Fruit fly (Drosophila melanogaster) whole organism, prepupa: ENCODE measurements around the gene Adss.

ENCODE experiments used
- CG10631 ChIP-seq: fragments of 200-800 bp; sonication (Bioruptor generic); optimal IDR thresholded peaks from 2 replicates; lab custom pipeline; 2016; ENCODE audit warnings: missing biosample characterization, missing genetic modification characterization
- CG11294 ChIP-seq: fragments of 200-800 bp; sonication (Bioruptor generic); IDR thresholded peaks from 2 replicates; pipeline ENCODE4 v1.3.6; 2022; ENCODE audit warnings: missing biosample characterization, missing genetic modification characterization
- CG11762 ChIP-seq: fragments of 200-800 bp; sonication (Bioruptor generic); optimal IDR thresholded peaks from 3 replicates; lab custom pipeline; 2016; ENCODE audit warnings: missing biosample characterization, missing genetic modification characterization; ENCODE audit not compliant: insufficient read depth
- CG11902 ChIP-seq: fragments of 200-800 bp; sonication (Bioruptor generic); optimal IDR thresholded peaks from 3 replicates; lab custom pipeline; 2016; ENCODE audit warnings: missing biosample characterization, missing genetic modification characterization
- CG15336 ChIP-seq: fragments of 200-800 bp; sonication (Bioruptor generic); IDR thresholded peaks from 2 replicates; pipeline ENCODE4 v1.3.6; 2022; ENCODE audit warnings: missing biosample characterization, missing genetic modification characterization
- CG1621 ChIP-seq: fragments of 200-800 bp; sonication (Bioruptor generic); optimal IDR thresholded peaks from 3 replicates; lab custom pipeline; 2018; ENCODE audit warnings: missing biosample characterization, mild to moderate bottlenecking, missing genetic modification characterization
- CG16779 ChIP-seq: fragments of 200-800 bp; sonication (Bioruptor generic); optimal IDR thresholded peaks from 3 replicates; lab custom pipeline; 2017; ENCODE audit warnings: missing biosample characterization, mild to moderate bottlenecking, missing genetic modification characterization
- CG32006 ChIP-seq: fragments of 200-800 bp; sonication (Bioruptor generic); optimal IDR thresholded peaks from 3 replicates; lab custom pipeline; 2017; ENCODE audit warnings: missing biosample characterization, mild to moderate bottlenecking, missing genetic modification characterization
- CG34406 ChIP-seq: fragments of 200-800 bp; sonication (Bioruptor generic); optimal IDR thresholded peaks from 3 replicates; lab custom pipeline; 2016; ENCODE audit warnings: missing biosample characterization, missing genetic modification characterization
- CG3919 ChIP-seq: fragments of 200-800 bp; sonication (Bioruptor generic); optimal IDR thresholded peaks from 3 replicates; lab custom pipeline; 2016; ENCODE audit warnings: missing biosample characterization, missing genetic modification characterization
- CG4318 ChIP-seq: fragments of 200-800 bp; sonication (Bioruptor generic); optimal IDR thresholded peaks from 3 replicates; lab custom pipeline; 2017; ENCODE audit warnings: missing biosample characterization, mild to moderate bottlenecking, missing genetic modification characterization
- CG6276 ChIP-seq: fragments of 200-800 bp; sonication (Bioruptor generic); optimal IDR thresholded peaks from 2 replicates; lab custom pipeline; 2017; ENCODE audit warnings: missing biosample characterization, mild to moderate bottlenecking, missing genetic modification characterization
- CG6792 ChIP-seq: fragments of 200-800 bp; sonication (Bioruptor generic); optimal IDR thresholded peaks from 3 replicates; lab custom pipeline; 2016; ENCODE audit warnings: missing biosample characterization, missing genetic modification characterization
- CG6808 ChIP-seq: fragments of 200-800 bp; sonication (Bioruptor generic); optimal IDR thresholded peaks from 3 replicates; lab custom pipeline; 2017; ENCODE audit warnings: missing biosample characterization, missing genetic modification characterization, mild to moderate bottlenecking, moderate library complexity, missing genetic modification reagents
- CG6854 ChIP-seq: fragments of 200-800 bp; sonication (Bioruptor generic); optimal IDR thresholded peaks from 2 replicates; lab custom pipeline; 2017; ENCODE audit warnings: missing biosample characterization, mild to moderate bottlenecking, missing genetic modification characterization
- CG7368 ChIP-seq: fragments of 200-800 bp; sonication (Bioruptor generic); optimal IDR thresholded peaks from 3 replicates; lab custom pipeline; 2016; ENCODE audit warnings: missing biosample characterization, missing genetic modification characterization
- CG8119 ChIP-seq: fragments of 200-800 bp; sonication (Bioruptor generic); IDR thresholded peaks from 3 replicates; pipeline ENCODE4 v1.3.6; 2022; ENCODE audit warnings: missing biosample characterization, missing genetic modification characterization
- CG8632 ChIP-seq: fragments of 200-800 bp; sonication (Bioruptor generic); optimal IDR thresholded peaks from 3 replicates; lab custom pipeline; 2016; ENCODE audit warnings: missing biosample characterization, missing genetic modification characterization
- CG9139 ChIP-seq: fragments of 200-800 bp; sonication (Bioruptor generic); optimal IDR thresholded peaks from 3 replicates; lab custom pipeline; 2017; ENCODE audit warnings: missing biosample characterization, mild to moderate bottlenecking, missing genetic modification characterization
- Eip75B ChIP-seq: fragments of 200-800 bp; sonication (Bioruptor generic); optimal IDR thresholded peaks from 3 replicates; lab custom pipeline; 2016; ENCODE audit warnings: missing biosample characterization, missing genetic modification characterization
- Eip78C ChIP-seq: fragments of 200-800 bp; sonication (Bioruptor generic); peaks from one replicate; lab custom pipeline; 2016; ENCODE audit warnings: missing biosample characterization, missing genetic modification characterization
- Eip93F ChIP-seq: fragments of 200-800 bp; sonication (Bioruptor generic); optimal IDR thresholded peaks from 2 replicates; lab custom pipeline; 2016; ENCODE audit warnings: missing biosample characterization, mild to moderate bottlenecking, missing genetic modification characterization
- Ets21C ChIP-seq: fragments of 200-800 bp; sonication (Bioruptor generic); optimal IDR thresholded peaks from 3 replicates; lab custom pipeline; 2016; ENCODE audit warnings: missing biosample characterization, missing genetic modification characterization
- Gug ChIP-seq: fragments of 200-800 bp; sonication (Bioruptor generic); IDR thresholded peaks from 2 replicates; pipeline ENCODE4 v1.3.6; 2022; ENCODE audit warnings: missing biosample characterization, missing genetic modification characterization
- Hr38 ChIP-seq: sonication (Bioruptor generic); optimal IDR thresholded peaks from 2 replicates; lab custom pipeline; 2016; ENCODE audit warnings: missing biosample characterization, missing genetic modification characterization
- Hr39 ChIP-seq: fragments of 200-800 bp; sonication (Bioruptor generic); optimal IDR thresholded peaks from 2 replicates; lab custom pipeline; 2016; ENCODE audit warnings: missing biosample characterization, missing genetic modification characterization
- Met ChIP-seq: fragments of 200-800 bp; sonication (Bioruptor generic); optimal IDR thresholded peaks from 3 replicates; lab custom pipeline; 2016; ENCODE audit warnings: missing biosample characterization, missing genetic modification characterization
- OdsH ChIP-seq: fragments of 200-800 bp; sonication (Bioruptor generic); optimal IDR thresholded peaks from 3 replicates; lab custom pipeline; 2016; ENCODE audit warnings: missing biosample characterization, missing genetic modification characterization
- Smox ChIP-seq: fragments of 200-800 bp; sonication (Bioruptor generic); optimal IDR thresholded peaks from 3 replicates; lab custom pipeline; 2016; ENCODE audit warnings: missing biosample characterization, missing genetic modification characterization
- Sox14 ChIP-seq: fragments of 200-800 bp; sonication (Bioruptor generic); optimal IDR thresholded peaks from 3 replicates; lab custom pipeline; 2016; ENCODE audit warnings: missing biosample characterization, missing genetic modification characterization
- Sox15 ChIP-seq: fragments of 200-800 bp; sonication (Bioruptor generic); optimal IDR thresholded peaks from 3 replicates; lab custom pipeline; 2016; ENCODE audit warnings: missing biosample characterization, missing genetic modification characterization
- achi ChIP-seq: fragments of 200-800 bp; sonication (Bioruptor generic); optimal IDR thresholded peaks from 3 replicates; lab custom pipeline; 2016; ENCODE audit warnings: missing biosample characterization, missing genetic modification characterization
- acj6 ChIP-seq: fragments of 200-800 bp; sonication (Bioruptor generic); optimal IDR thresholded peaks from 3 replicates; lab custom pipeline; 2016; ENCODE audit warnings: missing biosample characterization, missing genetic modification characterization
- dac ChIP-seq: fragments of 200-800 bp; sonication (Bioruptor generic); optimal IDR thresholded peaks from 2 replicates; lab custom pipeline; 2017; ENCODE audit warnings: missing biosample characterization, mild to moderate bottlenecking, missing genetic modification characterization
- dsx ChIP-seq: fragments of 200-800 bp; optimal IDR thresholded peaks from 3 replicates; lab custom pipeline; 2019; ENCODE audit warnings: missing biosample characterization, mild to moderate bottlenecking, missing genetic modification characterization, moderate library complexity; ENCODE audit not compliant: poor library complexity, severe bottlenecking
- eg ChIP-seq: fragments of 200-800 bp; sonication (Bioruptor generic); IDR thresholded peaks from 3 replicates; pipeline ENCODE4 v1.3.6; 2022; ENCODE audit warnings: missing biosample characterization, missing genetic modification characterization
- esn ChIP-seq: fragments of 200-800 bp; sonication (Bioruptor generic); optimal IDR thresholded peaks from 2 replicates; lab custom pipeline; 2016; ENCODE audit warnings: missing biosample characterization, mild to moderate bottlenecking, missing genetic modification characterization, moderate library complexity
- fd59A ChIP-seq: fragments of 200-800 bp; sonication (Bioruptor generic); optimal IDR thresholded peaks from 2 replicates; lab custom pipeline; 2017; ENCODE audit warnings: missing biosample characterization, mild to moderate bottlenecking, missing genetic modification characterization, missing genetic modification reagents
- fkh ChIP-seq: fragments of 200-800 bp; sonication (Bioruptor generic); optimal IDR thresholded peaks from 3 replicates; lab custom pipeline; 2017; ENCODE audit warnings: missing biosample characterization, mild to moderate bottlenecking, missing genetic modification characterization, moderate library complexity
- lz ChIP-seq: fragments of 200-800 bp; sonication (Bioruptor generic); optimal IDR thresholded peaks from 3 replicates; lab custom pipeline; 2016; ENCODE audit warnings: missing biosample characterization, missing genetic modification characterization
- net ChIP-seq: fragments of 200-800 bp; sonication (Bioruptor generic); optimal IDR thresholded peaks from 3 replicates; lab custom pipeline; 2016; ENCODE audit warnings: missing biosample characterization, missing genetic modification characterization
- salr ChIP-seq, 2 experiments: fragments of 200-800 bp; sonication (Bioruptor generic); optimal IDR thresholded peaks; 3 replicates each; lab custom pipeline; 2016 to 2018; ENCODE audit warnings: missing biosample characterization in 2 of 2, missing genetic modification characterization in 2 of 2, mild to moderate bottlenecking in 1 of 2
- spab ChIP-seq: fragments of 200-800 bp; sonication (Bioruptor generic); optimal IDR thresholded peaks from 2 replicates; lab custom pipeline; 2017; ENCODE audit warnings: missing biosample characterization, mild to moderate bottlenecking, missing genetic modification characterization, missing genetic modification reagents
- ss ChIP-seq, 2 experiments: fragments of 200-800 bp; sonication (Bioruptor generic); optimal IDR thresholded peaks; 2 replicates in 1 of 2; 3 replicates in 1 of 2; lab custom pipeline; 2017 to 2018; ENCODE audit warnings: mild to moderate bottlenecking in 2 of 2, missing biosample characterization in 2 of 2, missing genetic modification characterization in 2 of 2, moderate library complexity in 1 of 2
- svp ChIP-seq: fragments of 200-800 bp; sonication (Bioruptor generic); peaks from one replicate; lab custom pipeline; 2016; ENCODE audit warnings: missing biosample characterization, missing genetic modification characterization
- topi ChIP-seq: fragments of 200-800 bp; sonication (Bioruptor generic); optimal IDR thresholded peaks from 3 replicates; lab custom pipeline; 2016; ENCODE audit warnings: missing biosample characterization, missing genetic modification characterization
- vri ChIP-seq: fragments of 200-800 bp; sonication (Bioruptor generic); optimal IDR thresholded peaks from 3 replicates; lab custom pipeline; 2016; ENCODE audit warnings: missing biosample characterization, mild to moderate bottlenecking, missing genetic modification characterization

Gene Adss

DNA sequence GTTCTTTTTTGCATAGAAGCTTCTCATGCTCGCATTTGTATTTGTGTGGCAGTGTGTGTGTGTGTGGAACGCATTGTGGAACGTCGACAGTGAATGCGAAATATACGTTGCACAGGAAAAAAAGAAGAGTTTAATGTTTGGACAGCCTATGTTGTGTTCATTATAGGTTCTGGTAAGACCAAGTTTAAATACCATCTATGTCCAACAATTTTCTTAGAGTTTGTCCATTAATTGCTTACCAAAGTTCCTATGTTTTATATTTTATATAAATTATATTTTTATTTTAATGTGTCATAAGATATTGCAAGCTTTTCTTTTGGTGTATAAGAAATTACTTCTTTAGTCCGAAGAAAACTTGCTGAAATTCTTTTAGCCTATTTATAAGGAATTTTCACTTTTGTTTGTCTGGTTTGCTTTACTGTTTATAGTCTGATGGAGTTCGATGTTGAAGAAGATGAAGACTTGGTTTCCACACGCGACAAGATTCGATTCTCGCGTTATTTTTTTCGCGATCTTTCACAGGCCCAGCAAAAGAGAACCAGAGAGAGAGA, 48.2 kb downstream of the Adss start (continued):
- TF ChIP-seq topi (GFP tag; lab: Kevin White, UChicago) (peak; percentile 75), CG32006 (peak; percentile 94), CG7368 (GFP tag; lab: Kevin White, UChicago) (peak; percentile 73), salr (GFP tag; optimal IDR thresholded peaks at IDR 0.05; lab: Kevin White, UChicago) (peak; percentile 81 to 92), ss (GFP tag; optimal IDR thresholded peaks at IDR 0.05; lab: Kevin White, UChicago) (peak; percentile 85 to 87), dsx (peak; percentile 89), fd59A (GFP tag; lab: Kevin White, UChicago) (peak; percentile 74), Met (GFP tag; lab: Kevin White, UChicago) (peak; percentile 74), svp (peak; percentile 70), vri (peak; percentile 27), Eip75B (GFP tag; lab: Kevin White, UChicago) (peak; percentile 80), OdsH (peak; percentile 92), CG4318 (GFP tag; lab: Kevin White, UChicago) (peak; percentile 84), Hr39 (GFP tag; lab: Kevin White, UChicago) (peak; percentile 77), CG15336 (GFP tag; lab: Robert Waterston, UW) (peak; percentile 81), achi (peak; percentile 91), CG6808 (GFP tag; lab: Kevin White, UChicago) (peak; percentile 88), CG8632 (GFP tag; lab: Kevin White, UChicago) (peak; percentile 90), CG10631 (GFP tag; lab: Kevin White, UChicago) (peak; percentile 96), Smox (GFP tag; lab: Kevin White, UChicago) (peak; percentile 68), CG11902 (GFP tag; lab: Kevin White, UChicago) (peak; percentile 70), esn (peak; percentile 87), CG6792 (GFP tag; lab: Kevin White, UChicago) (peak; percentile 86)
- TF ChIP-seq, all 60 proteins: peak for 57

DNA sequence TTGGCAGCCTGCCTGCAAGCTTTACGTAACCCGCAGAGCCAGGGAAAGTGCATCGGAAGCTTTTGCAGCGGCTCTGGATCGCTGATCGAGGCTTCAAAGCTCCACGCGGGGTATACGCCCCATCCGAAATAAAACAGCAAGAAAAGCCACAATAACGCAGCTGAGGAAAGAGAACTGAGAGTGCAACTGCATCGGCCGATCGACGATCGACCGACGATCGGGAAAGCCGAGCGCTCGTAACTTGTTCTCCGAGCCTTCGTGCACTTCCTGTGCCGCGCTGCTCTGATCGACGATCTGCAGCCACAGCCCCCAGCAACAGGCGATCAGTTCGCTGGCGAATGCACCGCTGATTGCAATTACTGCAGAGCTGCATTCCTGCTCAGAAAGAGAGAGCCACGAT, 50.4 kb downstream of the Adss start:
- TF ChIP-seq CG6276 (GFP tag; lab: Kevin White, UChicago) (peak; percentile 67), CG16779 (peak; percentile 76), esn (peak; percentile 58), Sox15 (GFP tag; lab: Kevin White, UChicago) (no peak), CG32006 (peak; percentile 0), CG8119 (GFP tag; lab: Robert Waterston, UW) (peak; percentile 80; the same call in 2 of the 3 replicates), CG7368 (GFP tag; lab: Kevin White, UChicago) (peak; percentile 65), dsx (peak; percentile 63), CG1621 (tag; lab: Kevin White, UChicago) (peak; percentile 62), CG6808 (GFP tag; lab: Kevin White, UChicago) (peak; percentile 72), CG3919 (GFP tag; lab: Kevin White, UChicago) (peak; percentile 78), Eip93F (GFP tag; lab: Kevin White, UChicago) (peak; percentile 23), Ets21C (no peak), salr (GFP tag; optimal IDR thresholded peaks at IDR 0.05; lab: Kevin White, UChicago) (peak in 1 of 2 experiments; percentile 13), acj6 (GFP tag; lab: Kevin White, UChicago) (no peak), Smox (GFP tag; lab: Kevin White, UChicago) (peak; percentile 11), CG6854 (GFP tag; lab: Kevin White, UChicago) (peak; percentile 90), svp (peak; percentile 91), Met (GFP tag; lab: Kevin White, UChicago) (peak; percentile 37), Hr38 (no peak), Sox14 (peak; percentile 20), fkh (GFP tag; lab: Kevin White, UChicago) (no peak), Eip75B (GFP tag; lab: Kevin White, UChicago) (peak; percentile 61), CG11762 (GFP tag; lab: Kevin White, UChicago) (no peak), Gug (GFP tag; lab: Robert Waterston, UW) (0 out of 2 replicates have a peak, but pooled peaks have one; percentile 10), CG6792 (GFP tag; lab: Kevin White, UChicago) (peak; percentile 26), spab (peak; percentile 67), CG10631 (GFP tag; lab: Kevin White, UChicago) (no peak), CG4318 (GFP tag; lab: Kevin White, UChicago) (no peak), CG11294 (peak; percentile 51; the same call in 1 of the 2 replicates), ss (GFP tag; optimal IDR thresholded peaks at IDR 0.05; lab: Kevin White, UChicago) (peak; percentile 85 to 91), Eip78C (peak; percentile 91), vri (peak; percentile 69), CG9139 (GFP tag; lab: Kevin White, UChicago) (peak; percentile 84), dac (GFP tag; lab: Kevin White, UChicago) (no peak), net (GFP tag; lab: Kevin White, UChicago) (peak; percentile 65), lz (GFP tag; lab: Kevin White, UChicago) (no peak), eg (peak; percentile 79; the same call in 2 of the 3 replicates), CG34406 (GFP tag; lab: Kevin White, UChicago) (peak; percentile 49)
